Comparison of ENCODE assay signal across 3 worm cellular contexts in the genomic region with DNA sequence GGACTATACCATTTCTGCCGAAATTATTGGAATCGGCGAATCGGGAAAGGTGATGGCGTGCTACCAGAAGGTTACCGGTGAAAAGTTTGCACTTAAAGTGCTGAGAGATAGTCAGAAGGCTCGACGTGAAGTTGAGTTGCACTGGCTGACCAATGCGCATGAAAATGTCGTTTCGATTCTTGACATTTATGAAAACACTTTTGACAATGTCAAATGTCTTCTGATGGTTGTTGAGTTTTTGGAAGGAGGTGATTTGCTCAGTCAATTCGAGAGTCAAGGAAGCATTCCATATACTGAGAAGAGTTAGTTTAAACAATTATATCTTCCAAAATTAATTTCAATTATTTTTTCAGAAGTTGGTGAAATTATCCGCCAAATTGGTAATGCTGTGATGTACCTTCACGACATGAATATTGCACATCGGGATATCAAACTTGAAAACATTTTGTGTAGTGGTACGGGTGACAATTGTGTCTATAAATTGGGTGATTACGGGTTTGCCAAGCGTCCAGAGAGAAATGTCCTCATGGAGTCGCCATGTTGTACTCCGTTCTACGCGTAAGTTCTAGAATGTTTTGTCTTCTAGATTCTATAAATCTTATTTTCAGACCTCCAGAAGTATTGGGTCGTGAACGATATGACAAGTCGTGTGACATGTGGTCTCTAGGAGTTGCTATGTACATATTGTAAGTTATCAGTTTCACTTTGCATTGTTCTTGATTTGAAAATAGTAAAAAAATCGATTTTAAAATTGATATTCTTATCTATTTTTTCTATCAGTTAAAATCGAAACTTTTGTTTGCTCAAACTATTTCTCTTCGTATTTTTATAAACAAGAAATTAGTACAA.
TF ChIP-seq lines count a peak whose summit lies in the region.

No protein-coding gene starts in this region.

TF ChIP-seq in whole organism, L1 larva, 84 proteins besides CTCF, POLR2A, EP300 and RAD21 (continued from another document):
- TF ChIP-seq tbx-2 (tag; optimal IDR thresholded peaks at IDR 0.05; lab: Kevin White, UChicago) (no peak), tlp-1 (tag; optimal IDR thresholded peaks at IDR 0.05; lab: Kevin White, UChicago) (no peak), nhr-76 (tag; optimal IDR thresholded peaks at IDR 0.05; lab: Kevin White, UChicago) (no peak), fkh-10 (GFP tag; optimal IDR thresholded peaks at IDR 0.05; lab: Kevin White, UChicago) (no peak), nhr-84 (tag; optimal IDR thresholded peaks at IDR 0.05; lab: Kevin White, UChicago) (no peak), mab-9 (GFP tag; IDR thresholded peaks at IDR 0.05; lab: Robert Waterston, UW) (no peak), unc-86 (tag; optimal IDR thresholded peaks at IDR 0.05; lab: Kevin White, UChicago) (no peak), nhr-85 (tag; lab: Kevin White, UChicago) (peak; percentile 47), lin-35 (GFP tag; optimal IDR thresholded peaks at IDR 0.05; lab: Kevin White, UChicago) (no peak), nhr-71 (tag; optimal IDR thresholded peaks at IDR 0.05; lab: Kevin White, UChicago) (no peak), ztf-11 (tag; optimal IDR thresholded peaks at IDR 0.05; lab: Kevin White, UChicago) (no peak), nhr-237 (tag; optimal IDR thresholded peaks at IDR 0.05; lab: Kevin White, UChicago) (no peak), nhr-90 (tag; optimal IDR thresholded peaks at IDR 0.05; lab: Kevin White, UChicago; ENCODE audit: poor library complexity) (no peak), unc-30 (tag; optimal IDR thresholded peaks at IDR 0.05; lab: Kevin White, UChicago) (no peak), ama-1 (optimal IDR thresholded peaks at IDR 0.05; lab: Kevin White, UChicago) (peak; percentile 34), ceh-88 (GFP tag; IDR thresholded peaks at IDR 0.05; lab: Robert Waterston, UW) (no peak), nhr-12 (tag; optimal IDR thresholded peaks at IDR 0.05; lab: Kevin White, UChicago) (no peak), C34B4.2 (tag; optimal IDR thresholded peaks at IDR 0.05; lab: Kevin White, UChicago) (no peak), jun-1 (tag; optimal IDR thresholded peaks at IDR 0.05; lab: Kevin White, UChicago) (no peak), elt-2 (tag; optimal IDR thresholded peaks at IDR 0.05; lab: Kevin White, UChicago) (peak; percentile 39), lir-3 (tag; optimal IDR thresholded peaks at IDR 0.05; lab: Kevin White, UChicago; ENCODE audit: poor library complexity) (peak; percentile 23), lsy-2 (tag; optimal IDR thresholded peaks at IDR 0.05; lab: Kevin White, UChicago) (no peak), hlh-4 (tag; optimal IDR thresholded peaks at IDR 0.05; lab: Kevin White, UChicago) (no peak), egl-27 (tag; optimal IDR thresholded peaks at IDR 0.05; lab: Kevin White, UChicago) (no peak), ceh-82 (tag; optimal IDR thresholded peaks at IDR 0.05; lab: Kevin White, UChicago) (no peak), alr-1 (tag; optimal IDR thresholded peaks at IDR 0.05; lab: Kevin White, UChicago; ENCODE audit: borderline replicate concordance) (no peak), ceh-63 (GFP tag; optimal IDR thresholded peaks at IDR 0.05; lab: Kevin White, UChicago) (no peak), C04F5.9 (tag; optimal IDR thresholded peaks at IDR 0.05; lab: Kevin White, UChicago) (peak; percentile 15), mdl-1 (tag; optimal IDR thresholded peaks at IDR 0.05; lab: Kevin White, UChicago) (no peak), dsc-1 (tag; optimal IDR thresholded peaks at IDR 0.05; lab: Kevin White, UChicago) (no peak), aly-2 (tag; optimal IDR thresholded peaks at IDR 0.05; lab: Kevin White, UChicago) (no peak), skn-1 (tag; optimal IDR thresholded peaks at IDR 0.05; lab: Kevin White, UChicago) (no peak), lin-39 (tag; optimal IDR thresholded peaks at IDR 0.05; lab: Kevin White, UChicago) (no peak)
TF ChIP-seq in whole organism, L1 larva: peak in this region for 7.

TF ChIP-seq in whole organism, L3 larva, 47 proteins besides CTCF, POLR2A, EP300 and RAD21 (continued from another document):
- peak; percentile 6 for TF ChIP-seq nhr-25 (tag; optimal IDR thresholded peaks at IDR 0.05; lab: Kevin White, UChicago)
- no peak for TF ChIP-seq fkh-2 (tag; optimal IDR thresholded peaks at IDR 0.05; lab: Kevin White, UChicago)
- peak; percentile 58 for TF ChIP-seq pha-4 (tag; optimal IDR thresholded peaks at IDR 0.05; lab: Kevin White, UChicago)

TF ChIP-seq in whole organism, L4 larva, 104 proteins besides CTCF, POLR2A, EP300 and RAD21 (continued from another document):
- TF ChIP-seq dmd-9 (GFP tag; IDR thresholded peaks at IDR 0.05; lab: Robert Waterston, UW): no peak
- no peak for TF ChIP-seq daf-8 (GFP tag; IDR thresholded peaks at IDR 0.05; lab: Robert Waterston, UW)
- TF ChIP-seq mes-2 (tag; optimal IDR thresholded peaks at IDR 0.05; lab: Kevin White, UChicago; ENCODE audit: poor library complexity, severe bottlenecking): no peak
- TF ChIP-seq lin-1 (GFP tag; IDR thresholded peaks at IDR 0.05; lab: Robert Waterston, UW): no peak
- no peak for TF ChIP-seq tag-97 (GFP tag; IDR thresholded peaks at IDR 0.05; lab: Robert Waterston, UW)
- TF ChIP-seq madf-9 (GFP tag; conservative IDR thresholded peaks at IDR 0.05; lab: Robert Waterston, UW): no peak
- peak; percentile 41 for TF ChIP-seq mxl-2 (GFP tag; conservative IDR thresholded peaks at IDR 0.05; lab: Robert Waterston, UW)
- TF ChIP-seq dmd-6 (GFP tag; IDR thresholded peaks at IDR 0.05; lab: Robert Waterston, UW): no peak
- no peak for TF ChIP-seq nhr-11 (tag; optimal IDR thresholded peaks at IDR 0.05; lab: Kevin White, UChicago)
- no peak for TF ChIP-seq sdz-12 (GFP tag; optimal IDR thresholded peaks at IDR 0.05; lab: Kevin White, UChicago)
- TF ChIP-seq lin-13 (GFP tag; optimal IDR thresholded peaks at IDR 0.05; lab: Kevin White, UChicago): no peak
- no peak for TF ChIP-seq unc-62 (GFP tag; optimal IDR thresholded peaks at IDR 0.05 in 1 of 2; lab: Kevin White, UChicago)
- no peak for TF ChIP-seq unc-62 (tag; optimal IDR thresholded peaks at IDR 0.05; lab: Kevin White, UChicago)
- TF ChIP-seq rbr-2 (tag; optimal IDR thresholded peaks at IDR 0.05; lab: Kevin White, UChicago): no peak
- TF ChIP-seq ZK546.5 (tag; optimal IDR thresholded peaks at IDR 0.05; lab: Kevin White, UChicago): no peak
- peak; percentile 74 for TF ChIP-seq ama-1 (optimal IDR thresholded peaks at IDR 0.05; lab: Kevin White, UChicago)
- no peak for TF ChIP-seq nhr-48 (tag; optimal IDR thresholded peaks at IDR 0.05; lab: Kevin White, UChicago)
- no peak for TF ChIP-seq T26A8.4 (GFP tag; IDR thresholded peaks at IDR 0.05; lab: Robert Waterston, UW)
- peak; percentile 34 for TF ChIP-seq nhr-77 (tag; optimal IDR thresholded peaks at IDR 0.05; lab: Kevin White, UChicago)
- TF ChIP-seq zip-2 (tag; optimal IDR thresholded peaks at IDR 0.05; lab: Kevin White, UChicago): no peak
- peak in 1 of 2 experiments; percentile 47 for TF ChIP-seq lsy-2 (tag; optimal IDR thresholded peaks at IDR 0.05; lab: Kevin White, UChicago)
- no peak for TF ChIP-seq hif-1 (tag; optimal IDR thresholded peaks at IDR 0.05; lab: Kevin White, UChicago)
- no peak for TF ChIP-seq dpl-1 (GFP tag; optimal IDR thresholded peaks at IDR 0.05; lab: Kevin White, UChicago)
- no peak for TF ChIP-seq F10B5.3 (tag; optimal IDR thresholded peaks at IDR 0.05; lab: Kevin White, UChicago)
- TF ChIP-seq ZK337.2 (GFP tag; IDR thresholded peaks at IDR 0.05; lab: Robert Waterston, UW): no peak
- TF ChIP-seq madf-5 (GFP tag; IDR thresholded peaks at IDR 0.05; lab: Robert Waterston, UW): no peak
